Fruit fly (Drosophila melanogaster): ENCODE data around the gene CG13921.

DNA sequence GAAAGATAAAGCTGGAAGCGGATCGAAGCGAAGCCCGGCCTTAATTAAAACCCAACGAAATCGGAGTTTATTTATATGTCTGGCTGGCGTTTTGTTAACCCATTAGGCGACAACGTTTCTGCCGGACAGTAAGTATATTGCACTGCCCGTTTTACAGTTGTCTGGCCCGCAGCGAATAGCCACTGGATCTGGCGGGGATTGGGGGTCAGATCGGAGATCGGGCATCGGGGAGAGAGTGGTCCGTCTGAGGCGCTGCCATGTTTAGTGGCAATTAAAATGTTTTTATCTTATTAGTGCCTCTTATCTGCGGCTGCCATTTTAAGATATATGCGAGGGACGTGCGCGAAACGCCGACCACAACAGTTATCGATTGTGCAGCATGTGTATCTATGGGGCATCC lies 37.5 kb upstream of the CG13921 start:
- TF ChIP-seq CG7045 (GFP tag; optimal IDR thresholded peaks at IDR 0.05) = no peak
- no peak for TF ChIP-seq toe (GFP tag; optimal IDR thresholded peaks at IDR 0.05)
- TF ChIP-seq Crg-1 (GFP tag; optimal IDR thresholded peaks at IDR 0.05) = no peak
- TF ChIP-seq CG12768 (GFP tag; optimal IDR thresholded peaks at IDR 0.05) = no peak
- no peak for TF ChIP-seq Mnt (GFP tag; optimal IDR thresholded peaks at IDR 0.05)
- TF ChIP-seq cic (GFP tag; optimal IDR thresholded peaks at IDR 0.05) = no peak
- TF ChIP-seq Hr96 (GFP tag; optimal IDR thresholded peaks at IDR 0.05) = no peak
- TF ChIP-seq kay (GFP tag; ENCODE audit: borderline replicate concordance) = no peak
- no peak for TF ChIP-seq CG14711 (tag; optimal IDR thresholded peaks at IDR 0.05)
